Worm (Caenorhabditis elegans): ENCODE measurements around the gene dhhc-5.

- TF ChIP-seq dmd-6 (GFP tag; IDR thresholded peaks at IDR 0.05): no peak
- no peak for TF ChIP-seq fos-1 (tag; optimal IDR thresholded peaks at IDR 0.05)
- TF ChIP-seq saeg-2 (GFP tag; IDR thresholded peaks at IDR 0.05): no peak
These were observed 10.6 kb upstream of the dhhc-5 start, which contains the start of gene clec-158 for ce11 chrIII:6859482-6859881.
